Worm (Caenorhabditis elegans) whole organism, young adult: ENCODE measurements around the gene gpla-1.

Source experiments
- T26A5.8 ChIP-seq: sonication (generic microtip); optimal IDR thresholded peaks from 2 replicates; lab custom pipeline; 2016; ENCODE audit warnings: missing genetic modification characterization, missing compliant biosample characterization
- Y67H2A.10 ChIP-seq: fragments of 200-800 bp; sonication (Bioruptor generic); conservative IDR thresholded peaks from 2 replicates; pipeline ENCODE4 v1.3.6; 2022; ENCODE audit warnings: missing genetic modification reagents, missing genetic modification characterization, missing compliant biosample characterization
- ZK185.1 ChIP-seq: sonication (generic microtip); optimal IDR thresholded peaks from 2 replicates; lab custom pipeline; 2016; ENCODE audit warnings: mild to moderate bottlenecking, missing genetic modification characterization, missing compliant biosample characterization; ENCODE audit not compliant: poor library complexity, severe bottlenecking
- akir-1 ChIP-seq: fragments of 200-800 bp; sonication (Bioruptor generic); optimal IDR thresholded peaks from 2 replicates; lab custom pipeline; 2018; ENCODE audit warnings: mild to moderate bottlenecking, missing genetic modification characterization, moderate library complexity, missing compliant biosample characterization
- ama-1 ChIP-seq, 3 experiments: fragments of 150-350 bp in 1 of 3; sonication (generic microtip) in 2 of 3; optimal IDR thresholded peaks; 2 replicates each; lab custom pipeline; 2014 to 2018; ENCODE audit warnings: missing biosample characterization in 2 of 3, missing genetic modification characterization in 2 of 3, missing genetic modification reagents in 2 of 3
- aptf-3 ChIP-seq: fragments of 200-800 bp; sonication (Bioruptor generic); IDR thresholded peaks from 2 replicates; pipeline ENCODE4 v1.3.6; 2022; ENCODE audit warnings: missing genetic modification characterization, missing compliant biosample characterization
- dpl-1 ChIP-seq: fragments of 150-350 bp; optimal IDR thresholded peaks from 2 replicates; lab custom pipeline; 2014; ENCODE audit warnings: missing biosample characterization, missing genetic modification reagents, missing genetic modification characterization
- hrde-1 ChIP-seq: sonication (generic microtip); optimal IDR thresholded peaks from 2 replicates; lab custom pipeline; 2016; ENCODE audit warnings: missing genetic modification characterization, mild to moderate bottlenecking, missing compliant biosample characterization, moderate library complexity, missing genotype, missing genetic modification reagents, borderline replicate concordance
- lin-54 ChIP-seq: fragments of 200-800 bp; sonication (Bioruptor generic); optimal IDR thresholded peaks from 2 replicates; lab custom pipeline; 2018; ENCODE audit warnings: mild to moderate bottlenecking, missing genetic modification characterization, missing compliant biosample characterization
- nfya-1 ChIP-seq: sonication (generic microtip); optimal IDR thresholded peaks from 2 replicates; lab custom pipeline; 2017; ENCODE audit warnings: antibody characterized with exemption, missing compliant biosample characterization, missing genetic modification characterization, borderline replicate concordance; ENCODE audit not compliant: insufficient read depth
- nfyb-1 ChIP-seq: fragments of 200-800 bp; sonication (Bioruptor generic); IDR thresholded peaks from 2 replicates; pipeline ENCODE4 v1.3.6; 2022; ENCODE audit warnings: missing genetic modification reagents, missing genetic modification characterization, missing compliant biosample characterization
- somi-1 ChIP-seq: fragments of 200-800 bp; sonication (Bioruptor generic); optimal IDR thresholded peaks from 2 replicates; lab custom pipeline; 2018; ENCODE audit warnings: mild to moderate bottlenecking, missing genetic modification characterization, missing compliant biosample characterization

- TF ChIP-seq nfya-1 (tag; lab: Kevin White, UChicago), result no peak
- no peak for TF ChIP-seq aptf-3
- no peak for TF ChIP-seq akir-1
- no peak for TF ChIP-seq ama-1 (optimal IDR thresholded peaks at IDR 0.05; lab: Kevin White, UChicago)
- TF ChIP-seq ama-1 (GFP tag; optimal IDR thresholded peaks at IDR 0.05; lab: Kevin White, UChicago), result no peak
- no peak for TF ChIP-seq T26A5.8 (tag; lab: Kevin White, UChicago)
- TF ChIP-seq nfyb-1, result no peak
- TF ChIP-seq somi-1 (GFP tag; lab: Kevin White, UChicago), result no peak
- TF ChIP-seq Y67H2A.10 (GFP tag; lab: Robert Waterston, UW), result no peak
- TF ChIP-seq lin-54 (GFP tag; lab: Kevin White, UChicago), result no peak
- TF ChIP-seq dpl-1, result no peak
- TF ChIP-seq ZK185.1 (tag; lab: Kevin White, UChicago), result no peak
- no peak for TF ChIP-seq hrde-1 (tag; lab: Kevin White, UChicago)
These were observed 38.5 kb downstream of the gpla-1 start, which contains the start of gene sma-1 for ce11 chrV:11899149-11899548.
